Fruit fly (Drosophila melanogaster): ENCODE data around the gene crq.

crq gene

dm6 chr2L:493274-493673 is 40.5 kb upstream of the crq start (continued):
- TF ChIP-seq vri (GFP tag; optimal IDR thresholded peaks at IDR 0.05): peak; percentile 11
- TF ChIP-seq CG15336 (GFP tag; IDR thresholded peaks at IDR 0.05): peak; percentile 40; the same call in 1 of the 2 replicates
- TF ChIP-seq acj6 (GFP tag; optimal IDR thresholded peaks at IDR 0.05): peak; percentile 39
- TF ChIP-seq CG3032 (tag; optimal IDR thresholded peaks at IDR 0.05): no peak
- peak; percentile 37 for TF ChIP-seq CG32006 (GFP tag; optimal IDR thresholded peaks at IDR 0.05)
- TF ChIP-seq Sox102F (GFP tag; optimal IDR thresholded peaks at IDR 0.05): peak; percentile 25
- peak; percentile 17 for TF ChIP-seq Ets96B (tag; optimal IDR thresholded peaks at IDR 0.05)
- no peak for TF ChIP-seq ss (GFP tag; optimal IDR thresholded peaks at IDR 0.05)
- peak; percentile 25 for TF ChIP-seq cyc (GFP tag; optimal IDR thresholded peaks at IDR 0.05)
- peak; percentile 34 for TF ChIP-seq OdsH (GFP tag; optimal IDR thresholded peaks at IDR 0.05)
- no peak for TF ChIP-seq fd59A (GFP tag; optimal IDR thresholded peaks at IDR 0.05)
- TF ChIP-seq lz (GFP tag; optimal IDR thresholded peaks at IDR 0.05): peak; percentile 48
- TF ChIP-seq CG4318 (GFP tag; optimal IDR thresholded peaks at IDR 0.05): peak; percentile 7
- peak; percentile 48; the same call in 1 of the 3 replicates for TF ChIP-seq CG6163 (GFP tag; IDR thresholded peaks at IDR 0.05)
- peak; percentile 48 for TF ChIP-seq topi (GFP tag; optimal IDR thresholded peaks at IDR 0.05)
- peak in 1 of 2 experiments; percentile 10 for TF ChIP-seq salr (GFP tag; optimal IDR thresholded peaks at IDR 0.05)
- TF ChIP-seq eg (GFP tag; IDR thresholded peaks at IDR 0.05): no peak
- TF ChIP-seq Gug (GFP tag; IDR thresholded peaks at IDR 0.05): no peak
- TF ChIP-seq CG8632 (GFP tag; optimal IDR thresholded peaks at IDR 0.05): peak; percentile 30
- peak; percentile 43 for TF ChIP-seq Smox (GFP tag; optimal IDR thresholded peaks at IDR 0.05)
- TF ChIP-seq CG16779 (tag; optimal IDR thresholded peaks at IDR 0.05): no peak
- TF ChIP-seq Eip78C (GFP tag): peak; percentile 79
- peak; percentile 18 for TF ChIP-seq Eip75B (GFP tag; optimal IDR thresholded peaks at IDR 0.05)
- no peak for TF ChIP-seq CG10669 (GFP tag; optimal IDR thresholded peaks at IDR 0.05)

- TF ChIP-seq CG7368 (GFP tag; optimal IDR thresholded peaks at IDR 0.05) (no peak), dsx (GFP tag; optimal IDR thresholded peaks at IDR 0.05; ENCODE audit: poor library complexity, severe bottlenecking) (no peak)
Measured at dm6 chr2L:492225-492624, 39.4 kb upstream of the crq start.

- TF ChIP-seq CG16779 (tag; optimal IDR thresholded peaks at IDR 0.05) (peak; percentile 75), fkh (GFP tag; optimal IDR thresholded peaks at IDR 0.05) (peak; percentile 39), dsx (GFP tag; optimal IDR thresholded peaks at IDR 0.05; ENCODE audit: poor library complexity, severe bottlenecking) (peak; percentile 37), CG8319 (GFP tag; optimal IDR thresholded peaks at IDR 0.05) (no peak), CG3032 (tag; optimal IDR thresholded peaks at IDR 0.05) (peak; percentile 56), Ets96B (tag; optimal IDR thresholded peaks at IDR 0.05) (peak; percentile 50), Ets21C (GFP tag; optimal IDR thresholded peaks at IDR 0.05) (peak; percentile 45), esn (GFP tag; optimal IDR thresholded peaks at IDR 0.05) (peak; percentile 62), CG4318 (GFP tag; optimal IDR thresholded peaks at IDR 0.05) (no peak), CG15336 (GFP tag; IDR thresholded peaks at IDR 0.05) (0 out of 2 replicates have a peak, but pooled peaks have one; percentile 68), Smox (GFP tag; optimal IDR thresholded peaks at IDR 0.05) (peak; percentile 49), fd59A (GFP tag; optimal IDR thresholded peaks at IDR 0.05) (no peak), ss (GFP tag; optimal IDR thresholded peaks at IDR 0.05) (peak; percentile 84 to 90), Lpt (GFP tag; optimal IDR thresholded peaks at IDR 0.05) (peak; percentile 69), pdm3 (GFP tag; optimal IDR thresholded peaks at IDR 0.05) (peak; percentile 30), net (GFP tag; optimal IDR thresholded peaks at IDR 0.05) (peak; percentile 54), Hr38 (GFP tag; optimal IDR thresholded peaks at IDR 0.05) (no peak), CG7368 (GFP tag; optimal IDR thresholded peaks at IDR 0.05) (no peak), CG6792 (GFP tag; optimal IDR thresholded peaks at IDR 0.05) (peak; percentile 30), Sox15 (GFP tag; optimal IDR thresholded peaks at IDR 0.05) (peak; percentile 7), CG31627 (GFP tag; optimal IDR thresholded peaks at IDR 0.05) (peak; percentile 83), salr (GFP tag; optimal IDR thresholded peaks at IDR 0.05) (peak; percentile 41 to 42), CG6163 (GFP tag; IDR thresholded peaks at IDR 0.05) (peak; percentile 78), CG6854 (GFP tag; optimal IDR thresholded peaks at IDR 0.05) (peak; percentile 78), dac (GFP tag; optimal IDR thresholded peaks at IDR 0.05) (peak; percentile 4), spab (GFP tag; optimal IDR thresholded peaks at IDR 0.05) (peak; percentile 26), CG34406 (GFP tag; optimal IDR thresholded peaks at IDR 0.05) (peak; percentile 39), fd85E (GFP tag; optimal IDR thresholded peaks at IDR 0.05) (peak; percentile 33), CG11294 (GFP tag; IDR thresholded peaks at IDR 0.05) (peak; percentile 60; the same call in 1 of the 2 replicates), CG1621 (tag; optimal IDR thresholded peaks at IDR 0.05) (peak; percentile 9)
Measured at dm6 chr2L:490150-491095, 37.6 kb upstream of the crq start.

Data from whole organism, prepupa.